Worm (Caenorhabditis elegans) whole organism, young adult: ENCODE data around the gene F57A10.2.
"Not testable (repeated sequence)": the region's sequence is repeated elsewhere in the genome, so short reads cannot be mapped to it uniquely, and the experiment has no call there.

Experiments
- B0035.1 ChIP-seq: sonication (generic microtip); optimal IDR thresholded peaks from 2 replicates; lab custom pipeline; 2016; ENCODE audit warnings: missing genetic modification characterization, mild to moderate bottlenecking, missing compliant biosample characterization, missing genotype, missing genetic modification reagents
- F39B2.1 ChIP-seq: fragments of 200-800 bp; sonication (Bioruptor generic); IDR thresholded peaks from 2 replicates; pipeline ENCODE4 v1.3.6; 2022; ENCODE audit warnings: missing genetic modification reagents, missing genetic modification characterization, missing compliant biosample characterization
- F57A8.1 ChIP-seq: fragments of 200-800 bp; sonication (Bioruptor generic); optimal IDR thresholded peaks from 2 replicates; lab custom pipeline; 2018; ENCODE audit warnings: mild to moderate bottlenecking, missing genetic modification characterization, moderate library complexity, missing compliant biosample characterization
- K12H6.12 ChIP-seq: fragments of 200-800 bp; sonication (Bioruptor generic); optimal IDR thresholded peaks from 2 replicates; lab custom pipeline; 2018; ENCODE audit warnings: mild to moderate bottlenecking, missing genetic modification characterization, missing compliant biosample characterization
- T26A5.8 ChIP-seq: sonication (generic microtip); optimal IDR thresholded peaks from 2 replicates; lab custom pipeline; 2016; ENCODE audit warnings: missing genetic modification characterization, missing compliant biosample characterization
- Y53G8AR.9 ChIP-seq: fragments of 200-800 bp; sonication (Bioruptor generic); conservative IDR thresholded peaks from 2 replicates; pipeline ENCODE4 v1.3.6; 2022; ENCODE audit warnings: missing genetic modification reagents, missing genetic modification characterization, missing compliant biosample characterization
- Y67H2A.10 ChIP-seq: fragments of 200-800 bp; sonication (Bioruptor generic); conservative IDR thresholded peaks from 2 replicates; pipeline ENCODE4 v1.3.6; 2022; ENCODE audit warnings: missing genetic modification reagents, missing genetic modification characterization, missing compliant biosample characterization
- Y79H2A.3 ChIP-seq: fragments of 200-800 bp; sonication (Bioruptor generic); conservative IDR thresholded peaks from 2 replicates; pipeline ENCODE4 v1.3.6; 2022; ENCODE audit warnings: missing genetic modification reagents, missing genetic modification characterization, missing compliant biosample characterization
- ama-1 ChIP-seq, 3 experiments: fragments of 150-350 bp in 1 of 3; sonication (generic microtip) in 2 of 3; optimal IDR thresholded peaks; 2 replicates each; lab custom pipeline; 2014 to 2018; ENCODE audit warnings: missing biosample characterization in 2 of 3, missing genetic modification characterization in 2 of 3, missing genetic modification reagents in 2 of 3
- aptf-2 ChIP-seq: fragments of 200-800 bp; sonication (Bioruptor generic); conservative IDR thresholded peaks from 2 replicates; pipeline ENCODE4 v1.3.6; 2022; ENCODE audit warnings: missing genetic modification reagents, missing genetic modification characterization, missing compliant biosample characterization
- ceh-27 ChIP-seq: fragments of 200-800 bp; sonication (Bioruptor generic); optimal IDR thresholded peaks from 2 replicates; lab custom pipeline; 2018; ENCODE audit warnings: mild to moderate bottlenecking, missing genetic modification characterization, moderate library complexity, missing compliant biosample characterization
- ceh-40 ChIP-seq: fragments of 200-800 bp; sonication (Bioruptor generic); IDR thresholded peaks from 2 replicates; pipeline ENCODE4 v1.3.6; 2022; ENCODE audit warnings: missing genetic modification characterization, missing compliant biosample characterization
- die-1 ChIP-seq: sonication (generic microtip); optimal IDR thresholded peaks from 2 replicates; lab custom pipeline; 2016; ENCODE audit warnings: missing genotype, mild to moderate bottlenecking, missing genetic modification characterization, missing compliant biosample characterization
- dox-1 ChIP-seq: fragments of 200-800 bp; sonication (Bioruptor generic); IDR thresholded peaks from 2 replicates; pipeline ENCODE4 v1.3.6; 2022; ENCODE audit warnings: missing genetic modification reagents, missing genetic modification characterization, missing compliant biosample characterization
- efl-1 ChIP-seq: fragments of 150-350 bp; optimal IDR thresholded peaks from 2 replicates; lab custom pipeline; 2014; ENCODE audit warnings: missing biosample characterization, missing genetic modification reagents, missing genetic modification characterization
- egrh-3 ChIP-seq: fragments of 200-800 bp; sonication (Bioruptor generic); IDR thresholded peaks from 2 replicates; pipeline ENCODE4 v1.3.6; 2022; ENCODE audit warnings: missing genetic modification reagents, missing genetic modification characterization, missing compliant biosample characterization
- ekl-4 ChIP-seq: fragments of 200-800 bp; sonication (Bioruptor generic); IDR thresholded peaks from 2 replicates; pipeline ENCODE4 v1.3.6; 2022; ENCODE audit warnings: missing genetic modification reagents, missing genetic modification characterization, missing compliant biosample characterization
- lag-1 ChIP-seq: fragments of 200-800 bp; sonication (Bioruptor generic); IDR thresholded peaks from 2 replicates; pipeline ENCODE4 v1.3.6; 2022; ENCODE audit warnings: missing genetic modification reagents, missing genetic modification characterization, missing compliant biosample characterization
- lin-35 ChIP-seq, 3 experiments: fragments of 150-350 bp in 2 of 3; sonication (generic microtip) in 1 of 3; optimal IDR thresholded peaks; 2 replicates each; lab custom pipeline; 2014 to 2018; ENCODE audit warnings: missing biosample characterization in 3 of 3, missing genetic modification characterization in 3 of 3, missing genetic modification reagents in 3 of 3
- lin-54 ChIP-seq: fragments of 200-800 bp; sonication (Bioruptor generic); optimal IDR thresholded peaks from 2 replicates; lab custom pipeline; 2018; ENCODE audit warnings: mild to moderate bottlenecking, missing genetic modification characterization, missing compliant biosample characterization
- madf-6 ChIP-seq: fragments of 200-800 bp; sonication (Bioruptor generic); IDR thresholded peaks from 2 replicates; pipeline ENCODE4 v1.3.6; 2022; ENCODE audit warnings: missing genetic modification reagents, missing genetic modification characterization, missing compliant biosample characterization
- nfyb-1 ChIP-seq: fragments of 200-800 bp; sonication (Bioruptor generic); IDR thresholded peaks from 2 replicates; pipeline ENCODE4 v1.3.6; 2022; ENCODE audit warnings: missing genetic modification reagents, missing genetic modification characterization, missing compliant biosample characterization
- pbrm-1 ChIP-seq: fragments of 200-800 bp; sonication (Bioruptor generic); IDR thresholded peaks from 2 replicates; pipeline ENCODE4 v1.3.6; 2022; ENCODE audit warnings: missing genetic modification reagents, missing genetic modification characterization, missing compliant biosample characterization
- rcor-1 ChIP-seq: fragments of 200-800 bp; sonication (Bioruptor generic); IDR thresholded peaks from 2 replicates; pipeline ENCODE4 v1.3.6; 2022; ENCODE audit warnings: missing genetic modification reagents, missing genetic modification characterization, missing compliant biosample characterization
- sea-2 ChIP-seq: fragments of 200-800 bp; sonication (Bioruptor generic); IDR thresholded peaks from 2 replicates; pipeline ENCODE4 v1.3.6; 2022; ENCODE audit warnings: missing genetic modification characterization, missing compliant biosample characterization
- snpc-1.1 ChIP-seq: sonication (generic microtip); optimal IDR thresholded peaks from 2 replicates; lab custom pipeline; 2017; ENCODE audit warnings: missing genetic modification characterization, mild to moderate bottlenecking, missing compliant biosample characterization, antibody characterized with exemption, moderate library complexity, missing genotype, missing genetic modification reagents; ENCODE audit not compliant: insufficient read depth
- snpc-1.3 ChIP-seq: sonication (generic microtip); optimal IDR thresholded peaks from 2 replicates; lab custom pipeline; 2017; ENCODE audit warnings: missing genetic modification characterization, mild to moderate bottlenecking, missing compliant biosample characterization, antibody characterized with exemption, moderate library complexity, missing genotype, missing genetic modification reagents; ENCODE audit not compliant: insufficient read depth
- unc-62 ChIP-seq: fragments of 150-350 bp; optimal IDR thresholded peaks from 2 replicates; lab custom pipeline; 2014; ENCODE audit warnings: missing biosample characterization, missing genetic modification reagents, missing genetic modification characterization
- zim-3 ChIP-seq: sonication (generic microtip); optimal IDR thresholded peaks from 2 replicates; lab custom pipeline; 2017; ENCODE audit warnings: mild to moderate bottlenecking, missing genetic modification characterization, moderate library complexity, missing compliant biosample characterization
- ztf-25 ChIP-seq: fragments of 200-800 bp; sonication (Bioruptor generic); IDR thresholded peaks from 2 replicates; pipeline ENCODE4 v1.3.6; 2022; ENCODE audit warnings: missing genetic modification reagents, missing genetic modification characterization, missing compliant biosample characterization

F57A10.2 gene

ce11 chrV:15782494-15782893 lies 16.1 kb downstream of the F57A10.2 start, which contains the start of gene T26E4.3:
Gene T26E4.3 (plus strand): TSS chrV:15782794.
- TF ChIP-seq nfyb-1 = no peak
- no peak for TF ChIP-seq Y53G8AR.9
- no peak for TF ChIP-seq egrh-3
- TF ChIP-seq ztf-25 = no peak
- TF ChIP-seq, all 124 proteins: peak for 0

- TF ChIP-seq unc-62 (GFP tag; lab: Kevin White, UChicago) (no peak), dox-1 (GFP tag; lab: Robert Waterston, UW) (no peak), lag-1 (GFP tag; lab: Robert Waterston, UW) (no peak), ekl-4 (GFP tag; lab: Robert Waterston, UW) (no peak), zim-3 (no peak), F57A8.1 (no peak), madf-6 (GFP tag; lab: Robert Waterston, UW) (no peak), T26A5.8 (tag; lab: Kevin White, UChicago) (no peak)
Observed at ce11 chrV:15792409-15792808, 26.0 kb downstream of the F57A10.2 start, which contains the start of gene T26E4.4. Gene T26E4.4 (minus strand): TSS chrV:15792509.

ce11 chrV:15793270-15793669 lies 26.9 kb downstream of the F57A10.2 start, which contains the start of gene T26E4.7:
Gene T26E4.7 (plus strand): TSS chrV:15793570.
- no peak for TF ChIP-seq pbrm-1 (GFP tag; lab: Robert Waterston, UW)
- no peak for TF ChIP-seq lin-35 (GFP tag; optimal IDR thresholded peaks at IDR 0.05; lab: Kevin White, UChicago)
- TF ChIP-seq aptf-2 (GFP tag; lab: Robert Waterston, UW) = no peak

ce11 chrV:15796087-15796486 lies 29.7 kb downstream of the F57A10.2 start, which contains the start of gene nhr-223:
Gene nhr-223 (plus strand): TSS chrV:15796387.
- TF ChIP-seq Y53G8AR.9 (no peak), rcor-1 (no peak), lin-54 (GFP tag; lab: Kevin White, UChicago) (no peak), efl-1 (no peak), ama-1 (optimal IDR thresholded peaks at IDR 0.05; lab: Kevin White, UChicago) (no peak), ama-1 (GFP tag; optimal IDR thresholded peaks at IDR 0.05; lab: Kevin White, UChicago) (no peak), B0035.1 (tag; lab: Kevin White, UChicago) (no peak), ceh-40 (GFP tag; lab: Robert Waterston, UW) (no peak), Y67H2A.10 (GFP tag; lab: Robert Waterston, UW) (no peak), K12H6.12 (tag; lab: Kevin White, UChicago) (no peak)
- TF ChIP-seq, all 124 proteins: peak for 0

- no peak for TF ChIP-seq snpc-1.1
Observed at ce11 chrV:15798108-15798507, 31.7 kb downstream of the F57A10.2 start, which contains the start of gene T26E4.10. Gene T26E4.10 (minus strand): TSS chrV:15798208.

ce11 chrV:15802623-15803022 lies 36.2 kb downstream of the F57A10.2 start, which contains the start of gene T26E4.9:
Gene T26E4.9 (minus strand): TSS chrV:15802723.
- TF ChIP-seq ceh-27 (GFP tag; lab: Kevin White, UChicago); Y79H2A.3 (GFP tag; lab: Robert Waterston, UW); snpc-1.3 (tag; lab: Kevin White, UChicago): not testable (repeated sequence)

ce11 chrV:15803079-15803478 lies 36.7 kb downstream of the F57A10.2 start, which contains the start of gene srd-27:
Gene srd-27 (plus strand): TSS chrV:15803379.
- not testable (repeated sequence) for TF ChIP-seq die-1 (tag; lab: Kevin White, UChicago); F39B2.1 (GFP tag; lab: Robert Waterston, UW); sea-2 (GFP tag; lab: Robert Waterston, UW)
